Fruit fly (Drosophila melanogaster) whole organism, embryonic: ENCODE measurements around the gene CG12702.
A peak's percentile ranks its signal among the peaks of the same experiment; 100 is the strongest.

Source experiments
- BEAF-32 ChIP-seq: fragments of 200-800 bp; sonication (Bioruptor generic); optimal IDR thresholded peaks from 3 replicates; lab custom pipeline; 2017; ENCODE audit warnings: missing biosample characterization, missing genetic modification characterization, mild to moderate bottlenecking, moderate library complexity, missing genetic modification reagents
- Bdp1 ChIP-seq: fragments of 200-800 bp; sonication (Bioruptor generic); optimal IDR thresholded peaks from 3 replicates; lab custom pipeline; 2016; ENCODE audit warnings: missing biosample characterization, missing genetic modification characterization
- CG10267 ChIP-seq: fragments of 200-800 bp; sonication (Bioruptor generic); optimal IDR thresholded peaks from 2 replicates; lab custom pipeline; 2018; ENCODE audit warnings: missing biosample characterization, mild to moderate bottlenecking, missing genetic modification characterization, moderate library complexity
- CG10321 ChIP-seq: fragments of 200-800 bp; sonication (Bioruptor generic); IDR thresholded peaks from 2 replicates; pipeline ENCODE4 v1.3.6; 2022; ENCODE audit warnings: missing biosample characterization, missing genetic modification characterization
- CG13287 ChIP-seq: fragments of 200-800 bp; sonication (Bioruptor generic); IDR thresholded peaks from 2 replicates; pipeline ENCODE4 v1.3.6; 2022; ENCODE audit warnings: missing biosample characterization, missing genetic modification characterization; ENCODE audit not compliant: partially characterized antibody
- CG14860 ChIP-seq: fragments of 200-800 bp; sonication (Bioruptor generic); IDR thresholded peaks from 3 replicates; pipeline ENCODE4 v1.3.6; 2022; ENCODE audit warnings: missing biosample characterization, missing genetic modification characterization; ENCODE audit not compliant: partially characterized antibody
- CG15479 ChIP-seq: fragments of 200-800 bp; sonication (Bioruptor generic); optimal IDR thresholded peaks from 3 replicates; lab custom pipeline; 2019; ENCODE audit warnings: missing biosample characterization, mild to moderate bottlenecking, missing genetic modification characterization, moderate library complexity
- CG16813 ChIP-seq: fragments of 200-800 bp; sonication (Bioruptor generic); IDR thresholded peaks from 3 replicates; pipeline ENCODE4 v1.3.6; 2022; ENCODE audit warnings: missing biosample characterization, missing genetic modification characterization; ENCODE audit not compliant: partially characterized antibody
- CG1832 ChIP-seq: fragments of 200-800 bp; sonication (Bioruptor generic); optimal IDR thresholded peaks from 2 replicates; lab custom pipeline; 2017; ENCODE audit warnings: missing biosample characterization, mild to moderate bottlenecking, missing genetic modification characterization, inconsistent platforms
- CG30020 ChIP-seq: fragments of 200-800 bp; optimal IDR thresholded peaks from 2 replicates; lab custom pipeline; 2019; ENCODE audit warnings: missing biosample characterization, mild to moderate bottlenecking, missing genetic modification characterization, moderate library complexity
- CG34224 ChIP-seq: fragments of 200-800 bp; sonication (Bioruptor generic); IDR thresholded peaks from 3 replicates; pipeline ENCODE4 v1.3.6; 2022; ENCODE audit warnings: missing biosample characterization, missing genetic modification characterization; ENCODE audit not compliant: partially characterized antibody
- CG4282 ChIP-seq: fragments of 200-800 bp; sonication (Bioruptor generic); optimal IDR thresholded peaks from 2 replicates; lab custom pipeline; 2016; ENCODE audit warnings: missing biosample characterization, missing genetic modification characterization
- CG4617 ChIP-seq: fragments of 200-800 bp; sonication (Bioruptor generic); optimal IDR thresholded peaks from 3 replicates; lab custom pipeline; 2016; ENCODE audit warnings: missing biosample characterization, missing genetic modification characterization, borderline replicate concordance
- CG6791 ChIP-seq: fragments of 200-800 bp; sonication (Bioruptor generic); IDR thresholded peaks from 3 replicates; pipeline ENCODE4 v1.3.6; 2022; ENCODE audit warnings: missing biosample characterization, missing genetic modification characterization; ENCODE audit not compliant: partially characterized antibody
- CG7963 ChIP-seq: fragments of 200-800 bp; sonication (Bioruptor generic); IDR thresholded peaks from 3 replicates; pipeline ENCODE4 v1.3.6; 2022; ENCODE audit warnings: missing biosample characterization, missing genetic modification characterization; ENCODE audit not compliant: partially characterized antibody
- Dad ChIP-seq: fragments of 200-800 bp; sonication (Bioruptor generic); optimal IDR thresholded peaks from 3 replicates; lab custom pipeline; 2016; ENCODE audit warnings: missing biosample characterization, missing genetic modification characterization
- Dek ChIP-seq: fragments of 200-800 bp; sonication (Bioruptor generic); optimal IDR thresholded peaks from 3 replicates; lab custom pipeline; 2019; ENCODE audit warnings: missing biosample characterization, mild to moderate bottlenecking, missing genetic modification characterization, moderate library complexity
- Dll ChIP-seq: fragments of 200-800 bp; sonication (Bioruptor generic); IDR thresholded peaks from 4 replicates; pipeline ENCODE4 v1.3.6; 2022; ENCODE audit warnings: missing biosample characterization, missing genetic modification characterization; ENCODE audit not compliant: partially characterized antibody
- Dp ChIP-seq: fragments of 200-800 bp; sonication (Bioruptor generic); optimal IDR thresholded peaks from 2 replicates; lab custom pipeline; 2018; ENCODE audit warnings: missing biosample characterization, mild to moderate bottlenecking, missing genetic modification characterization, moderate library complexity
- Dref ChIP-seq: fragments of 200-800 bp; sonication (Bioruptor generic); IDR thresholded peaks from 2 replicates; pipeline ENCODE4 v1.3.6; 2022; ENCODE audit warnings: missing biosample characterization, missing genetic modification characterization
- E2f2 ChIP-seq: fragments of 200-800 bp; sonication (Bioruptor generic); IDR thresholded peaks from 2 replicates; pipeline ENCODE4 v1.3.6; 2022; ENCODE audit warnings: missing biosample characterization, missing genetic modification characterization
- Lhr ChIP-seq: fragments of 200-800 bp; sonication (Bioruptor generic); optimal IDR thresholded peaks from 3 replicates; lab custom pipeline; 2017; ENCODE audit warnings: mild to moderate bottlenecking, missing biosample characterization, missing genetic modification reagents, missing genetic modification characterization
- MBD-R2 ChIP-seq: fragments of 200-800 bp; sonication (Bioruptor generic); IDR thresholded peaks from 2 replicates; pipeline ENCODE4 v1.3.6; 2022; ENCODE audit warnings: missing biosample characterization, missing genetic modification characterization
- Med ChIP-seq: fragments of 200-800 bp; sonication (Bioruptor generic); peaks from one replicate; lab custom pipeline; 2016; ENCODE audit warnings: missing biosample characterization, missing genetic modification characterization, mild to moderate bottlenecking, inconsistent platforms, moderate library complexity
- Myb ChIP-seq: fragments of 200-800 bp; sonication (Bioruptor generic); optimal IDR thresholded peaks from 2 replicates; lab custom pipeline; 2016; ENCODE audit warnings: missing biosample characterization, missing genetic modification characterization
- Sry-δ ChIP-seq: fragments of 200-800 bp; sonication (Bioruptor generic); optimal IDR thresholded peaks from 2 replicates; lab custom pipeline; 2016; ENCODE audit warnings: missing biosample characterization, missing genetic modification characterization
- YL-1 ChIP-seq: fragments of 200-800 bp; sonication (Bioruptor generic); optimal IDR thresholded peaks from 3 replicates; lab custom pipeline; 2017; ENCODE audit warnings: missing biosample characterization, mild to moderate bottlenecking, missing genetic modification characterization
- ato ChIP-seq: fragments of 200-800 bp; sonication (Bioruptor generic); IDR thresholded peaks from 2 replicates; pipeline ENCODE4 v1.3.6; 2022; ENCODE audit warnings: missing biosample characterization, missing genetic modification characterization; ENCODE audit not compliant: partially characterized antibody
- bbx ChIP-seq: fragments of 200-800 bp; sonication (Bioruptor generic); IDR thresholded peaks from 2 replicates; pipeline ENCODE4 v1.3.6; 2022; ENCODE audit warnings: missing biosample characterization, missing genetic modification characterization; ENCODE audit not compliant: partially characterized antibody
- cg ChIP-seq: fragments of 200-800 bp; sonication (Bioruptor generic); optimal IDR thresholded peaks from 3 replicates; lab custom pipeline; 2019; ENCODE audit warnings: missing biosample characterization, mild to moderate bottlenecking, missing genetic modification characterization, moderate library complexity
- crp ChIP-seq, 2 experiments: fragments of 200-800 bp; sonication (Bioruptor generic); optimal IDR thresholded peaks; 2 replicates in 1 of 2; 3 replicates in 1 of 2; lab custom pipeline; 2017; ENCODE audit warnings: missing biosample characterization in 2 of 2, missing genetic modification characterization in 2 of 2, mild to moderate bottlenecking in 1 of 2, moderate library complexity in 1 of 2
- fd102C ChIP-seq: fragments of 200-800 bp; sonication (Bioruptor generic); optimal IDR thresholded peaks from 2 replicates; lab custom pipeline; 2018; ENCODE audit warnings: missing biosample characterization, mild to moderate bottlenecking, missing genetic modification characterization, moderate library complexity
- fd96Cb ChIP-seq: fragments of 200-800 bp; sonication (Bioruptor generic); optimal IDR thresholded peaks from 2 replicates; lab custom pipeline; 2018; ENCODE audit warnings: missing biosample characterization, mild to moderate bottlenecking, missing genetic modification characterization, moderate library complexity
- gfzf ChIP-seq: fragments of 200-800 bp; sonication (Bioruptor generic); optimal IDR thresholded peaks from 2 replicates; lab custom pipeline; 2016; ENCODE audit warnings: missing biosample characterization, mild to moderate bottlenecking, missing genetic modification characterization, moderate library complexity
- jing ChIP-seq: fragments of 200-800 bp; sonication (Bioruptor generic); optimal IDR thresholded peaks from 2 replicates; lab custom pipeline; 2018; ENCODE audit warnings: missing biosample characterization, mild to moderate bottlenecking, missing genetic modification characterization
- mld ChIP-seq: fragments of 200-800 bp; sonication (Bioruptor generic); IDR thresholded peaks from 3 replicates; pipeline ENCODE4 v1.3.6; 2022; ENCODE audit warnings: missing biosample characterization, missing genetic modification characterization; ENCODE audit not compliant: partially characterized antibody
- nmo ChIP-seq: fragments of 200-800 bp; sonication (Bioruptor generic); optimal IDR thresholded peaks from 2 replicates; lab custom pipeline; 2018; ENCODE audit warnings: missing biosample characterization, mild to moderate bottlenecking, missing genetic modification characterization, moderate library complexity
- pzg ChIP-seq: fragments of 200-800 bp; sonication (Bioruptor generic); optimal IDR thresholded peaks from 3 replicates; lab custom pipeline; 2018; ENCODE audit warnings: missing biosample characterization, mild to moderate bottlenecking, missing genetic modification characterization, moderate library complexity
- seq ChIP-seq: fragments of 200-800 bp; sonication (Bioruptor generic); IDR thresholded peaks from 2 replicates; pipeline ENCODE4 v1.3.6; 2022; ENCODE audit warnings: missing biosample characterization, missing genetic modification characterization
- sna ChIP-seq: fragments of 200-800 bp; sonication (Bioruptor generic); IDR thresholded peaks from 2 replicates; pipeline ENCODE4 v1.3.6; 2022; ENCODE audit warnings: missing biosample characterization, missing genetic modification characterization; ENCODE audit not compliant: partially characterized antibody
- stwl ChIP-seq: fragments of 200-800 bp; sonication (Bioruptor generic); optimal IDR thresholded peaks from 3 replicates; lab custom pipeline; 2018; ENCODE audit warnings: missing biosample characterization, mild to moderate bottlenecking, missing genetic modification characterization, moderate library complexity
- sug ChIP-seq: fragments of 200-800 bp; optimal IDR thresholded peaks from 2 replicates; lab custom pipeline; 2019; ENCODE audit warnings: missing biosample characterization, mild to moderate bottlenecking, missing genetic modification characterization, moderate library complexity
- trem ChIP-seq: fragments of 200-800 bp; optimal IDR thresholded peaks from 3 replicates; lab custom pipeline; 2019; ENCODE audit warnings: missing biosample characterization, mild to moderate bottlenecking, missing genetic modification characterization, moderate library complexity
- unc-4 ChIP-seq: fragments of 200-800 bp; sonication (Bioruptor generic); IDR thresholded peaks from 2 replicates; pipeline ENCODE4 v1.3.6; 2022; ENCODE audit warnings: missing biosample characterization, missing genetic modification characterization; ENCODE audit not compliant: partially characterized antibody
- z ChIP-seq: fragments of 200-800 bp; sonication (Bioruptor generic); IDR thresholded peaks from 3 replicates; pipeline ENCODE4 v1.3.6; 2022; ENCODE audit warnings: missing biosample characterization, missing genetic modification characterization

The CG12702 gene

dm6 chrX:19735270-19735669 is 29.4 kb downstream of the CG12702 start, which contains the start of gene CG14234:
CG14234 (plus strand) TSS chrX:19735570.
- TF ChIP-seq CG15479 (GFP tag; lab: Kevin White, UChicago), result no peak
- peak; percentile 59; the same call in 1 of the 2 replicates for TF ChIP-seq CG10321 (GFP tag; lab: Robert Waterston, UW)
- no peak for TF ChIP-seq sug
- TF ChIP-seq pzg (GFP tag; lab: Kevin White, UChicago), result peak; percentile 12
- TF ChIP-seq Med, result peak; percentile 9
- peak; percentile 45; the same call in 1 of the 2 replicates for TF ChIP-seq seq
- no peak for TF ChIP-seq jing
- TF ChIP-seq Dek (tag; lab: Kevin White, UChicago), result no peak

- TF ChIP-seq E2f2 (GFP tag; lab: Robert Waterston, UW) (peak; percentile 79), cg (GFP tag; lab: Kevin White, UChicago) (peak; percentile 17), pzg (GFP tag; lab: Kevin White, UChicago) (peak; percentile 55), trem (tag; lab: Kevin White, UChicago) (peak; percentile 43), Myb (GFP tag; lab: Kevin White, UChicago) (peak; percentile 76), CG13287 (GFP tag; lab: Robert Waterston, UW) (peak; percentile 57), CG34224 (GFP tag; lab: Robert Waterston, UW) (peak; percentile 26; the same call in 1 of the 3 replicates), YL-1 (peak; percentile 70), gfzf (GFP tag; lab: Kevin White, UChicago) (peak; percentile 78), CG7963 (0 out of 3 replicates have a peak, but pooled peaks have one; percentile 30), Dp (GFP tag; lab: Kevin White, UChicago) (peak; percentile 68), BEAF-32 (peak; percentile 50), Lhr (GFP tag; lab: Kevin White, UChicago) (peak; percentile 11), CG4617 (GFP tag; lab: Kevin White, UChicago) (peak; percentile 56), Bdp1 (GFP tag; lab: Kevin White, UChicago) (no peak), unc-4 (GFP tag; lab: Robert Waterston, UW) (0 out of 2 replicates have a peak, but pooled peaks have one; percentile 40), mld (peak; percentile 54; the same call in 1 of the 3 replicates), CG14860 (GFP tag; lab: Robert Waterston, UW) (peak; percentile 40; the same call in 1 of the 3 replicates), sna (GFP tag; lab: Robert Waterston, UW) (0 out of 2 replicates have a peak, but pooled peaks have one; percentile 21), Dad (no peak), CG1832 (no peak), CG30020 (tag; lab: Kevin White, UChicago) (peak; percentile 28), CG16813 (GFP tag; lab: Robert Waterston, UW) (peak; percentile 45; the same call in 2 of the 3 replicates), Sry-δ (GFP tag; lab: Kevin White, UChicago) (peak; percentile 52), MBD-R2 (peak; percentile 44; the same call in 1 of the 2 replicates), z (GFP tag; lab: Robert Waterston, UW) (no peak), CG10267 (tag; lab: Kevin White, UChicago) (peak; percentile 9), Dll (GFP tag; lab: Robert Waterston, UW) (0 out of 4 replicates have a peak, but pooled peaks have one; percentile 48), nmo (GFP tag; lab: Kevin White, UChicago) (peak; percentile 8), crp (GFP tag; optimal IDR thresholded peaks at IDR 0.05; lab: Kevin White, UChicago) (no peak), stwl (tag; lab: Kevin White, UChicago) (peak; percentile 75), Dref (GFP tag; lab: Robert Waterston, UW) (peak; percentile 69), ato (GFP tag; lab: Robert Waterston, UW) (0 out of 2 replicates have a peak, but pooled peaks have one; percentile 47), fd102C (no peak), bbx (peak; percentile 38; the same call in 1 of the 2 replicates), fd96Cb (tag; lab: Kevin White, UChicago) (no peak), CG4282 (GFP tag; lab: Kevin White, UChicago) (no peak), CG6791 (GFP tag; lab: Robert Waterston, UW) (peak; percentile 72; the same call in 2 of the 3 replicates)
These were observed 33.8 kb downstream of the CG12702 start, which contains the start of gene AP-1-2beta for dm6 chrX:19730844-19731243. AP-1-2beta (plus strand) TSS chrX:19731004.
